Worm (Caenorhabditis elegans) whole organism, L4 larva: ENCODE data around the gene sumv-1.

ENCODE experiments used
- R02D3.7 ChIP-seq: fragments of 150-350 bp; sonication (generic microtip); optimal IDR thresholded peaks from 3 replicates; lab custom pipeline; 2014; ENCODE audit warnings: missing biosample characterization, missing genetic modification characterization
- ceh-82 ChIP-seq: sonication (generic microtip); optimal IDR thresholded peaks from 2 replicates; lab custom pipeline; 2017; ENCODE audit warnings: missing biosample characterization, missing genetic modification characterization
- nhr-28 ChIP-seq: fragments of 150-350 bp; optimal IDR thresholded peaks from 2 replicates; lab custom pipeline; 2014; ENCODE audit warnings: missing biosample characterization, missing genetic modification characterization
- spr-1 ChIP-seq: sonication (generic microtip); optimal IDR thresholded peaks from 2 replicates; lab custom pipeline; 2016; ENCODE audit warnings: mild to moderate bottlenecking, missing genetic modification characterization, missing compliant biosample characterization
- zip-11 ChIP-seq: fragments of 200-800 bp; sonication (Bioruptor generic); IDR thresholded peaks from 2 replicates; pipeline ENCODE4 v1.3.6; 2022; ENCODE audit warnings: missing genetic modification characterization, missing compliant biosample characterization
- ztf-11 ChIP-seq: fragments of 150-350 bp; optimal IDR thresholded peaks from 2 replicates; lab custom pipeline; 2014; ENCODE audit warnings: missing biosample characterization, missing genetic modification characterization

- no peak for TF ChIP-seq zip-11 (GFP tag; lab: Robert Waterston, UW)
- no peak for TF ChIP-seq ceh-82 (tag; lab: Kevin White, UChicago)
- no peak for TF ChIP-seq ztf-11 (tag; lab: Kevin White, UChicago)
- TF ChIP-seq spr-1 (tag; lab: Kevin White, UChicago) = no peak
- peak; percentile 96 for TF ChIP-seq nhr-28 (tag; lab: Kevin White, UChicago)
- no peak for TF ChIP-seq R02D3.7 (tag; lab: Kevin White, UChicago)
Measured at ce11 chrIII:5200349-5200748, 53.6 kb downstream of the sumv-1 start.
